Worm (Caenorhabditis elegans) whole organism, mixed stage, embryonic: ENCODE data around the gene tsp-14.

Experiments used
- M03D4.4 ChIP-seq: sonication (generic microtip); optimal IDR thresholded peaks from 2 replicates; lab custom pipeline; 2017; ENCODE audit warnings: mild to moderate bottlenecking, missing genetic modification characterization, missing compliant biosample characterization
- ceh-39 ChIP-seq: fragments of 150-350 bp; optimal IDR thresholded peaks from 2 replicates; lab custom pipeline; 2014; ENCODE audit warnings: missing biosample characterization, missing genetic modification characterization
- ceh-43 ChIP-seq: fragments of 200-800 bp; sonication (Bioruptor generic); optimal IDR thresholded peaks from 2 replicates; lab custom pipeline; 2018; ENCODE audit warnings: mild to moderate bottlenecking, missing genetic modification characterization, moderate library complexity, missing compliant biosample characterization
- ceh-83 ChIP-seq: fragments of 200-800 bp; sonication (Bioruptor generic); optimal IDR thresholded peaks from 2 replicates; lab custom pipeline; 2018; ENCODE audit warnings: mild to moderate bottlenecking, missing genetic modification characterization, missing compliant biosample characterization
- ces-1 ChIP-seq: fragments of 150-350 bp; optimal IDR thresholded peaks from 2 replicates; lab custom pipeline; 2014; ENCODE audit warnings: missing biosample characterization, missing genetic modification reagents, missing genetic modification characterization
- drap-1 ChIP-seq: fragments of 200-800 bp; sonication (Bioruptor generic); optimal IDR thresholded peaks from 3 replicates; lab custom pipeline; 2018; ENCODE audit warnings: mild to moderate bottlenecking, missing genetic modification characterization, missing compliant biosample characterization
- elt-3 ChIP-seq: fragments of 150-350 bp; optimal IDR thresholded peaks from 2 replicates; lab custom pipeline; 2014; ENCODE audit warnings: missing biosample characterization, missing genetic modification characterization
- flh-1 ChIP-seq: fragments of 200-800 bp; sonication (Bioruptor generic); optimal IDR thresholded peaks from 2 replicates; lab custom pipeline; 2018; ENCODE audit warnings: mild to moderate bottlenecking, missing genetic modification characterization, moderate library complexity, missing compliant biosample characterization
- ham-2 ChIP-seq: fragments of 200-800 bp; sonication (Bioruptor generic); optimal IDR thresholded peaks from 2 replicates; lab custom pipeline; 2018; ENCODE audit warnings: mild to moderate bottlenecking, missing genetic modification characterization, missing compliant biosample characterization
- lin-13 ChIP-seq: fragments of 150-350 bp; optimal IDR thresholded peaks from 2 replicates; lab custom pipeline; 2014; ENCODE audit warnings: missing biosample characterization, missing genetic modification characterization
- lsy-2 ChIP-seq: fragments of 150-350 bp; optimal IDR thresholded peaks from 2 replicates; lab custom pipeline; 2014; ENCODE audit warnings: missing biosample characterization, missing genetic modification characterization
- nhr-2 ChIP-seq: fragments of 150-350 bp; optimal IDR thresholded peaks from 2 replicates; lab custom pipeline; 2014; ENCODE audit warnings: missing biosample characterization, missing genetic modification characterization
- nhr-28 ChIP-seq: fragments of 150-350 bp; optimal IDR thresholded peaks from 2 replicates; lab custom pipeline; 2014; ENCODE audit warnings: missing biosample characterization, missing genetic modification characterization
- nhr-76 ChIP-seq: sonication (generic microtip); optimal IDR thresholded peaks from 2 replicates; lab custom pipeline; 2017; ENCODE audit warnings: missing biosample characterization, missing genetic modification characterization
- sptf-1 ChIP-seq: sonication (generic microtip); optimal IDR thresholded peaks from 2 replicates; lab custom pipeline; 2017; ENCODE audit warnings: mild to moderate bottlenecking, missing genetic modification characterization, moderate library complexity, missing compliant biosample characterization
- tbx-8 ChIP-seq: fragments of 200-800 bp; sonication (Bioruptor generic); optimal IDR thresholded peaks from 2 replicates; lab custom pipeline; 2018; ENCODE audit warnings: mild to moderate bottlenecking, missing genetic modification characterization, moderate library complexity, missing compliant biosample characterization
- unc-120 ChIP-seq: sonication (generic microtip); optimal IDR thresholded peaks from 2 replicates; lab custom pipeline; 2017; ENCODE audit warnings: missing genetic modification characterization, missing compliant biosample characterization; ENCODE audit not compliant: poor library complexity, severe bottlenecking
- unc-39 ChIP-seq: fragments of 150-350 bp; optimal IDR thresholded peaks from 2 replicates; lab custom pipeline; 2014; ENCODE audit warnings: missing biosample characterization, missing genetic modification characterization
- ztf-11 ChIP-seq: fragments of 150-350 bp; optimal IDR thresholded peaks from 2 replicates; lab custom pipeline; 2014; ENCODE audit warnings: missing biosample characterization, missing genetic modification characterization

tsp-14 gene

ce11 chrX:4818872-4819271 is 57.9 kb downstream of the tsp-14 start:
- TF ChIP-seq unc-120 = no peak
- no peak for TF ChIP-seq drap-1 (GFP tag; lab: Kevin White, UChicago)
- no peak for TF ChIP-seq ceh-83 (GFP tag; lab: Kevin White, UChicago)
- no peak for TF ChIP-seq ceh-43 (GFP tag; lab: Kevin White, UChicago)
- TF ChIP-seq nhr-28 = no peak
- TF ChIP-seq ztf-11 (tag; lab: Kevin White, UChicago) = no peak
- TF ChIP-seq ceh-39 (tag; lab: Kevin White, UChicago) = no peak
- TF ChIP-seq elt-3 (tag; lab: Kevin White, UChicago) = no peak
- TF ChIP-seq lin-13 (tag; lab: Kevin White, UChicago) = no peak
- no peak for TF ChIP-seq ces-1 (GFP tag; lab: Kevin White, UChicago)
- no peak for TF ChIP-seq M03D4.4
- no peak for TF ChIP-seq tbx-8
- TF ChIP-seq nhr-2 = no peak
- TF ChIP-seq nhr-76 (tag; lab: Kevin White, UChicago) = no peak
- no peak for TF ChIP-seq flh-1 (GFP tag; lab: Kevin White, UChicago)
- no peak for TF ChIP-seq unc-39 (tag; lab: Kevin White, UChicago)
- TF ChIP-seq ham-2 (GFP tag; lab: Kevin White, UChicago) = no peak

- TF ChIP-seq lsy-2 (tag; lab: Kevin White, UChicago) (peak; percentile 95), M03D4.4 (no peak), sptf-1 (tag; lab: Kevin White, UChicago) (no peak), ceh-39 (tag; lab: Kevin White, UChicago) (no peak), ces-1 (GFP tag; lab: Kevin White, UChicago) (peak; percentile 15)
Measured at ce11 chrX:4818252-4818651, 58.5 kb downstream of the tsp-14 start, which contains the start of gene R08E3.3. TSS of gene R08E3.3 (plus strand) at chrX:4818593.
